Fruit fly (Drosophila melanogaster): ENCODE data around the gene Prim1.

DNA sequence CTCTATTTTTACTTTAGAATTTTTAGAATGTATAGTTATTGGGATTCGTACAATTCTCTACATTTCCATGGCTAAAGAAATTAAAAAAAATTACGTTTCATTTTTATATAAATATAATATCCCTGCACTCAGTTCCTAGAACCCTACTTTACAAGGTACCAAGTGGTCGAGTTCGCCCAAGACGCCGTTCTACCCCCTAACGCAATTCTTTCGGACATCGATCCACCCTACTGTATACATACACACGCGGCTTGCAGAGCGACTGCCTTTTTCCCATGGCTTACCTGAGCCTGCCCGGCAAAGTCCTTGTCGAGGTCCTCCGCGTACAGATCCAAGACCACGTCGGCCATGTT lies 25.4 kb upstream of the Prim1 start:
- TF ChIP-seq Pif1A (GFP tag; optimal IDR thresholded peaks at IDR 0.05) (peak; percentile 32), CG12605 (GFP tag; IDR thresholded peaks at IDR 0.05) (no peak), CG8301 (tag; optimal IDR thresholded peaks at IDR 0.05) (no peak), CG8159 (tag; optimal IDR thresholded peaks at IDR 0.05) (no peak), CG14655 (GFP tag; optimal IDR thresholded peaks at IDR 0.05) (no peak), EcR (GFP tag; optimal IDR thresholded peaks at IDR 0.05) (no peak)
